Worm (Caenorhabditis elegans) whole organism, L2 larva: ENCODE measurements around the gene ykt-6.

Source experiments
- C34F6.9 ChIP-seq: fragments of 150-350 bp; optimal IDR thresholded peaks from 2 replicates; lab custom pipeline; 2014; ENCODE audit warnings: missing biosample characterization, missing genetic modification characterization
- F13H6.1 ChIP-seq: sonication (generic microtip); optimal IDR thresholded peaks from 2 replicates; lab custom pipeline; 2016; ENCODE audit warnings: missing genetic modification characterization, missing compliant biosample characterization
- R02D3.7 ChIP-seq: fragments of 150-350 bp; optimal IDR thresholded peaks from 2 replicates; lab custom pipeline; 2014; ENCODE audit warnings: missing biosample characterization, missing genetic modification characterization
- Y55F3AM.14 ChIP-seq: fragments of 200-800 bp; sonication (Bioruptor generic); optimal IDR thresholded peaks from 2 replicates; lab custom pipeline; 2018; ENCODE audit warnings: mild to moderate bottlenecking, missing genetic modification characterization, missing compliant biosample characterization
- ZK546.5 ChIP-seq: sonication (generic microtip); optimal IDR thresholded peaks from 2 replicates; lab custom pipeline; 2017; ENCODE audit warnings: missing biosample characterization, missing genetic modification characterization
- alr-1 ChIP-seq: fragments of 150-350 bp; optimal IDR thresholded peaks from 2 replicates; lab custom pipeline; 2014; ENCODE audit warnings: missing biosample characterization, missing genetic modification characterization
- aly-2 ChIP-seq: fragments of 150-350 bp; optimal IDR thresholded peaks from 2 replicates; lab custom pipeline; 2014; ENCODE audit warnings: missing biosample characterization, missing genetic modification characterization
- ama-1 ChIP-seq: fragments of 150-350 bp; optimal IDR thresholded peaks from 2 replicates; lab custom pipeline; 2018; ENCODE audit warnings: inconsistent platforms
- blmp-1 ChIP-seq: sonication (generic microtip); optimal IDR thresholded peaks from 2 replicates; lab custom pipeline; 2017; ENCODE audit warnings: missing genetic modification characterization, mild to moderate bottlenecking, missing compliant biosample characterization, antibody characterized with exemption, moderate library complexity; ENCODE audit not compliant: insufficient read depth
- ceh-16 ChIP-seq: fragments of 150-350 bp; optimal IDR thresholded peaks from 2 replicates; lab custom pipeline; 2014; ENCODE audit warnings: missing biosample characterization, missing genetic modification characterization
- ceh-82 ChIP-seq: fragments of 150-350 bp; optimal IDR thresholded peaks from 2 replicates; lab custom pipeline; 2014; ENCODE audit warnings: missing biosample characterization, missing genetic modification characterization
- crh-2 ChIP-seq: sonication (generic microtip); optimal IDR thresholded peaks from 2 replicates; lab custom pipeline; 2017; ENCODE audit warnings: missing biosample characterization, missing genetic modification characterization
- dmd-4 ChIP-seq: sonication (generic microtip); optimal IDR thresholded peaks from 2 replicates; lab custom pipeline; 2017; ENCODE audit warnings: missing biosample characterization, missing genetic modification characterization
- egl-27 ChIP-seq: sonication (generic microtip); optimal IDR thresholded peaks from 3 replicates; lab custom pipeline; 2017; ENCODE audit warnings: missing biosample characterization, missing genetic modification reagents, missing genetic modification characterization
- elt-1 ChIP-seq: fragments of 150-350 bp; optimal IDR thresholded peaks from 2 replicates; lab custom pipeline; 2014; ENCODE audit warnings: missing biosample characterization, missing genetic modification characterization
- elt-3 ChIP-seq: sonication (generic microtip); optimal IDR thresholded peaks from 2 replicates; lab custom pipeline; 2017; ENCODE audit warnings: missing biosample characterization, missing genetic modification characterization
- fos-1 ChIP-seq: fragments of 150-350 bp; optimal IDR thresholded peaks from 2 replicates; lab custom pipeline; 2014; ENCODE audit warnings: missing biosample characterization, missing genetic modification characterization
- gmeb-1 ChIP-seq: fragments of 150-350 bp; optimal IDR thresholded peaks from 2 replicates; lab custom pipeline; 2014; ENCODE audit warnings: missing biosample characterization, missing genetic modification characterization
- lin-11 ChIP-seq: fragments of 150-350 bp; sonication (generic microtip); optimal IDR thresholded peaks from 2 replicates; lab custom pipeline; 2014; ENCODE audit warnings: missing biosample characterization, missing genetic modification characterization, inconsistent platforms, mixed read lengths
- lin-13 ChIP-seq: fragments of 150-350 bp; optimal IDR thresholded peaks from 2 replicates; lab custom pipeline; 2014; ENCODE audit warnings: missing biosample characterization, missing genetic modification reagents, missing genetic modification characterization
- lin-39 ChIP-seq: fragments of 150-350 bp; optimal IDR thresholded peaks from 2 replicates; lab custom pipeline; 2014; ENCODE audit warnings: missing biosample characterization, missing genetic modification reagents, missing genetic modification characterization
- lsy-2 ChIP-seq, 2 experiments: fragments of 150-350 bp in 1 of 2; sonication (generic microtip) in 1 of 2; optimal IDR thresholded peaks; 2 replicates each; lab custom pipeline; 2014 to 2017; ENCODE audit warnings: missing biosample characterization in 2 of 2, missing genetic modification characterization in 2 of 2
- mab-5 ChIP-seq: fragments of 150-350 bp; optimal IDR thresholded peaks from 2 replicates; lab custom pipeline; 2014; ENCODE audit warnings: missing biosample characterization, missing genetic modification characterization
- mbf-1 ChIP-seq: sonication (generic microtip); optimal IDR thresholded peaks from 2 replicates; lab custom pipeline; 2017; ENCODE audit warnings: missing biosample characterization, missing genetic modification characterization
- mdl-1 ChIP-seq, 2 experiments: fragments of 150-350 bp in 1 of 2; sonication (generic microtip) in 1 of 2; optimal IDR thresholded peaks; 2 replicates each; lab custom pipeline; 2017; ENCODE audit warnings: missing biosample characterization in 2 of 2, missing genetic modification characterization in 2 of 2
- nhr-10 ChIP-seq: sonication (generic microtip); optimal IDR thresholded peaks from 2 replicates; lab custom pipeline; 2017; ENCODE audit warnings: missing biosample characterization, missing genetic modification characterization
- nhr-11 ChIP-seq: fragments of 150-350 bp; optimal IDR thresholded peaks from 2 replicates; lab custom pipeline; 2014; ENCODE audit warnings: missing biosample characterization, missing genetic modification characterization
- nhr-12 ChIP-seq: fragments of 150-350 bp; optimal IDR thresholded peaks from 2 replicates; lab custom pipeline; 2014; ENCODE audit warnings: missing biosample characterization, missing genetic modification characterization
- nhr-129 ChIP-seq: fragments of 150-350 bp; optimal IDR thresholded peaks from 2 replicates; lab custom pipeline; 2014; ENCODE audit warnings: missing biosample characterization, missing genetic modification characterization
- nhr-21 ChIP-seq: fragments of 150-350 bp; optimal IDR thresholded peaks from 2 replicates; lab custom pipeline; 2014; ENCODE audit warnings: missing biosample characterization, missing genetic modification characterization
- nhr-23 ChIP-seq: fragments of 150-350 bp; optimal IDR thresholded peaks from 2 replicates; lab custom pipeline; 2014; ENCODE audit warnings: missing biosample characterization, missing genetic modification reagents, missing genetic modification characterization
- nhr-237 ChIP-seq: fragments of 150-350 bp; optimal IDR thresholded peaks from 2 replicates; lab custom pipeline; 2014; ENCODE audit warnings: missing biosample characterization, missing genetic modification characterization
- nhr-25 ChIP-seq: fragments of 150-350 bp; sonication (generic microtip); optimal IDR thresholded peaks from 3 replicates; lab custom pipeline; 2014; ENCODE audit warnings: missing biosample characterization, missing genetic modification characterization
- nhr-6 ChIP-seq: fragments of 150-350 bp; optimal IDR thresholded peaks from 2 replicates; lab custom pipeline; 2014; ENCODE audit warnings: missing biosample characterization, missing genetic modification characterization
- nhr-77 ChIP-seq: fragments of 150-350 bp; optimal IDR thresholded peaks from 2 replicates; lab custom pipeline; 2014; ENCODE audit warnings: missing biosample characterization, missing genetic modification characterization
- peb-1 ChIP-seq: fragments of 150-350 bp; optimal IDR thresholded peaks from 2 replicates; lab custom pipeline; 2014; ENCODE audit warnings: missing biosample characterization, missing genetic modification characterization
- sem-4 ChIP-seq: fragments of 150-350 bp; optimal IDR thresholded peaks from 2 replicates; lab custom pipeline; 2014; ENCODE audit warnings: missing biosample characterization, missing genetic modification reagents, missing genetic modification characterization
- skn-1 ChIP-seq: sonication (generic microtip); optimal IDR thresholded peaks from 2 replicates; lab custom pipeline; 2017; ENCODE audit warnings: missing biosample characterization, missing genetic modification characterization
- sma-3 ChIP-seq: sonication (generic microtip); optimal IDR thresholded peaks from 2 replicates; lab custom pipeline; 2016; ENCODE audit warnings: missing genetic modification reagents, missing genetic modification characterization, missing compliant biosample characterization
- sma-9 ChIP-seq, 2 experiments: fragments of 150-350 bp in 1 of 2; sonication (generic microtip) in 1 of 2; optimal IDR thresholded peaks; 2 replicates each; lab custom pipeline; 2014 to 2016; ENCODE audit warnings: missing genetic modification characterization in 2 of 2, mild to moderate bottlenecking in 1 of 2, missing biosample characterization in 1 of 2, missing compliant biosample characterization in 1 of 2, missing genetic modification reagents in 1 of 2, moderate library complexity in 1 of 2
- snpc-4 ChIP-seq: fragments of 150-350 bp; optimal IDR thresholded peaks from 2 replicates; lab custom pipeline; 2014; ENCODE audit warnings: missing biosample characterization, missing genetic modification characterization
- unc-39 ChIP-seq: fragments of 150-350 bp; optimal IDR thresholded peaks from 2 replicates; lab custom pipeline; 2014; ENCODE audit warnings: missing biosample characterization, missing genetic modification characterization
- unc-55 ChIP-seq: fragments of 150-350 bp; sonication (generic microtip); optimal IDR thresholded peaks from 3 replicates; lab custom pipeline; 2014; ENCODE audit warnings: missing biosample characterization, missing genetic modification reagents, missing genetic modification characterization
- unc-62 ChIP-seq: fragments of 150-350 bp; optimal IDR thresholded peaks from 2 replicates; lab custom pipeline; 2014; ENCODE audit warnings: missing biosample characterization, missing genetic modification reagents, missing genetic modification characterization
- zag-1 ChIP-seq: fragments of 150-350 bp; optimal IDR thresholded peaks from 2 replicates; lab custom pipeline; 2014; ENCODE audit warnings: missing biosample characterization, missing genetic modification characterization
- ztf-1 ChIP-seq: fragments of 200-800 bp; sonication (Bioruptor generic); conservative IDR thresholded peaks from 2 replicates; pipeline ENCODE4 v1.3.6; 2022; ENCODE audit warnings: missing genetic modification characterization, missing compliant biosample characterization
- ztf-11 ChIP-seq: sonication (generic microtip); optimal IDR thresholded peaks from 2 replicates; lab custom pipeline; 2017; ENCODE audit warnings: missing biosample characterization, missing genetic modification characterization
- ztf-4 ChIP-seq: fragments of 150-350 bp; optimal IDR thresholded peaks from 2 replicates; lab custom pipeline; 2014; ENCODE audit warnings: missing biosample characterization, missing genetic modification characterization

ykt-6 gene

DNA sequence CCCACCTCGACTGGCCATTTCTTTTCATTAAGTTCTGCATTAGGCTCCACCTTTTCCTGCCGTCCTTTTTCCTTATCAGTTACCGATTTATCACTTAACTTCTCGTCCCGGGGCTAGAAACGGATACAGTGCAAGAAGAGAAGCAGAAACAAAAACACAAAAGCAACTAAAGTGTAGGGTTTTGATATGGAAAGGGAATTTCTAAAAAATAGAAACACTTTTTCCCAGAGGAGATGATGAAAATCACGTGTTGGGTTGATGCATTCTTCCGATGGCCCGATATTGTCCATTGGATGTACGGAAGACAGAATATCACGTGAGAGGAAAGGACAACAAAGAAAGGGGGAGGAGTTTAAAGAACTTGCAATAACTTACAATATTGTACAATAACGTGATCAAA is 14.6 kb downstream of the ykt-6 start (continued):
- TF ChIP-seq ztf-11 (no peak), lin-13 (GFP tag; lab: Kevin White, UChicago) (no peak), sma-9 (GFP tag; optimal IDR thresholded peaks at IDR 0.05; lab: Kevin White, UChicago) (peak; percentile 86), sma-9 (tag; optimal IDR thresholded peaks at IDR 0.05; lab: Kevin White, UChicago) (no peak), ama-1 (lab: Kevin White, UChicago) (peak; percentile 13), mbf-1 (no peak), elt-1 (no peak), unc-39 (tag; lab: Kevin White, UChicago) (no peak)

DNA sequence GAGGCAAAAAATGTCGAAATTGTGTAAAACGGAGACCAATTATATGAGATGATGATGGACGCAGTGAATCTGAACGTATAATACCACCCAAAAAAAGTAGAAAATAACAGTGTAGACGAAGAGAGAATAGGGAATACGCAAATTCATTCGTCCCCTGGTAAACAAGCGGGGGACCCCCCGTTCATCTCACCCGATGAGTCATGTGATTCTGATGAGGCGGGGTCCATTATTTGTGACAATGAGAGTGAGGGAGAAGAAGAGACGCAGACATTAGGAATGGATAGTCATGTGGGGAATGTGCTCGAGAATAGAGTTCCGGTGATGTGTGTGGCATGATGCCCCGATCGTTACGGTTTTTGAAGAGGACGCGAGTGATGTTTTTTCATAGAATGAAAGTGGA is 15.3 kb downstream of the ykt-6 start:
- TF ChIP-seq lin-39 (tag; lab: Kevin White, UChicago): no peak
- TF ChIP-seq Y55F3AM.14 (GFP tag; lab: Kevin White, UChicago): no peak
- TF ChIP-seq peb-1: no peak
- no peak for TF ChIP-seq nhr-23 (tag; lab: Kevin White, UChicago)
- TF ChIP-seq unc-55 (GFP tag; lab: Kevin White, UChicago): peak; percentile 7
- TF ChIP-seq nhr-11 (tag; lab: Kevin White, UChicago): no peak
- peak; percentile 70 for TF ChIP-seq mab-5 (tag; lab: Kevin White, UChicago)
- no peak for TF ChIP-seq elt-3
- TF ChIP-seq elt-1: no peak
- TF ChIP-seq nhr-10: no peak
- TF ChIP-seq ceh-82 (tag; lab: Kevin White, UChicago): no peak
- no peak for TF ChIP-seq unc-39 (tag; lab: Kevin White, UChicago)
- TF ChIP-seq sma-3 (GFP tag; lab: Kevin White, UChicago): peak; percentile 41
- TF ChIP-seq C34F6.9 (tag; lab: Kevin White, UChicago): peak; percentile 81
- TF ChIP-seq sem-4: no peak
- TF ChIP-seq gmeb-1 (tag; lab: Kevin White, UChicago): peak; percentile 28
- TF ChIP-seq ztf-1 (GFP tag; lab: Robert Waterston, UW): no peak
- no peak for TF ChIP-seq nhr-237 (tag; lab: Kevin White, UChicago)
- no peak for TF ChIP-seq ZK546.5 (tag; lab: Kevin White, UChicago)
- no peak for TF ChIP-seq nhr-77 (tag; lab: Kevin White, UChicago)
- TF ChIP-seq nhr-21 (tag; lab: Kevin White, UChicago): no peak
- TF ChIP-seq snpc-4: no peak
- TF ChIP-seq ztf-11: no peak
- peak; percentile 35 for TF ChIP-seq nhr-6
- TF ChIP-seq blmp-1 (tag; lab: Kevin White, UChicago): no peak
- TF ChIP-seq aly-2: no peak
- TF ChIP-seq alr-1: no peak
- TF ChIP-seq ztf-4 (tag; lab: Kevin White, UChicago): no peak
- peak; percentile 86 for TF ChIP-seq nhr-129 (tag; lab: Kevin White, UChicago)
- TF ChIP-seq crh-2 (tag; lab: Kevin White, UChicago): peak; percentile 56
- TF ChIP-seq lsy-2 (tag; optimal IDR thresholded peaks at IDR 0.05; lab: Kevin White, UChicago): peak in 1 of 2 experiments; percentile 61
- TF ChIP-seq lin-11: no peak
- TF ChIP-seq zag-1: no peak
- TF ChIP-seq nhr-25 (tag; lab: Kevin White, UChicago): peak; percentile 59
- TF ChIP-seq mdl-1 (tag; optimal IDR thresholded peaks at IDR 0.05; lab: Kevin White, UChicago): peak in 1 of 2 experiments; percentile 25
- TF ChIP-seq R02D3.7 (tag; lab: Kevin White, UChicago): no peak
- TF ChIP-seq nhr-12 (tag; lab: Kevin White, UChicago): no peak
- no peak for TF ChIP-seq lin-13 (GFP tag; lab: Kevin White, UChicago)
- peak; percentile 59 for TF ChIP-seq F13H6.1
- peak; percentile 9 for TF ChIP-seq fos-1 (tag; lab: Kevin White, UChicago)
- no peak for TF ChIP-seq mbf-1
- no peak for TF ChIP-seq dmd-4 (tag; lab: Kevin White, UChicago)
- TF ChIP-seq unc-62 (GFP tag; lab: Kevin White, UChicago): no peak
- TF ChIP-seq egl-27: no peak
- TF ChIP-seq sma-9 (GFP tag; optimal IDR thresholded peaks at IDR 0.05; lab: Kevin White, UChicago): peak; percentile 77
- no peak for TF ChIP-seq sma-9 (tag; optimal IDR thresholded peaks at IDR 0.05; lab: Kevin White, UChicago)
- TF ChIP-seq skn-1 (tag; lab: Kevin White, UChicago): no peak
- peak; percentile 68 for TF ChIP-seq ama-1 (lab: Kevin White, UChicago)
- TF ChIP-seq ceh-16: no peak
